Worm (Caenorhabditis elegans) whole organism, mixed stage, embryonic: ENCODE measurements around the gene daam-1.

Experiments
- ceh-43 ChIP-seq: fragments of 200-800 bp; sonication (Bioruptor generic); optimal IDR thresholded peaks from 2 replicates; lab custom pipeline; 2018; ENCODE audit warnings: mild to moderate bottlenecking, missing genetic modification characterization, moderate library complexity, missing compliant biosample characterization
- ces-1 ChIP-seq: fragments of 150-350 bp; optimal IDR thresholded peaks from 2 replicates; lab custom pipeline; 2014; ENCODE audit warnings: missing biosample characterization, missing genetic modification reagents, missing genetic modification characterization
- flh-1 ChIP-seq: fragments of 200-800 bp; sonication (Bioruptor generic); optimal IDR thresholded peaks from 2 replicates; lab custom pipeline; 2018; ENCODE audit warnings: mild to moderate bottlenecking, missing genetic modification characterization, moderate library complexity, missing compliant biosample characterization
- mab-5 ChIP-seq: fragments of 150-350 bp; optimal IDR thresholded peaks from 2 replicates; lab custom pipeline; 2014; ENCODE audit warnings: missing biosample characterization, missing genetic modification characterization
- nhr-237 ChIP-seq: fragments of 150-350 bp; optimal IDR thresholded peaks from 2 replicates; lab custom pipeline; 2014; ENCODE audit warnings: missing biosample characterization, missing genetic modification characterization
- nhr-28 ChIP-seq: fragments of 150-350 bp; optimal IDR thresholded peaks from 2 replicates; lab custom pipeline; 2014; ENCODE audit warnings: missing biosample characterization, missing genetic modification characterization
- nhr-76 ChIP-seq: sonication (generic microtip); optimal IDR thresholded peaks from 2 replicates; lab custom pipeline; 2017; ENCODE audit warnings: missing biosample characterization, missing genetic modification characterization
- pha-4 ChIP-seq: fragments of 150-350 bp; optimal IDR thresholded peaks from 2 replicates; lab custom pipeline; 2018; ENCODE audit warnings: missing biosample characterization, missing genetic modification reagents, missing genetic modification characterization
- sptf-1 ChIP-seq: sonication (generic microtip); optimal IDR thresholded peaks from 2 replicates; lab custom pipeline; 2017; ENCODE audit warnings: mild to moderate bottlenecking, missing genetic modification characterization, moderate library complexity, missing compliant biosample characterization
- unc-39 ChIP-seq: fragments of 150-350 bp; optimal IDR thresholded peaks from 2 replicates; lab custom pipeline; 2014; ENCODE audit warnings: missing biosample characterization, missing genetic modification characterization

ce11 chrV:102165-102564 is 18.5 kb upstream of the daam-1 start:
- no peak for TF ChIP-seq ces-1 (GFP tag; lab: Kevin White, UChicago)
- TF ChIP-seq unc-39 (tag; lab: Kevin White, UChicago): no peak
- no peak for TF ChIP-seq nhr-237 (tag; lab: Kevin White, UChicago)
- TF ChIP-seq mab-5 (tag; lab: Kevin White, UChicago): no peak
- TF ChIP-seq flh-1 (GFP tag; lab: Kevin White, UChicago): no peak
- TF ChIP-seq pha-4 (tag; lab: Kevin White, UChicago): no peak
- TF ChIP-seq nhr-28 (tag; lab: Kevin White, UChicago): no peak
- no peak for TF ChIP-seq nhr-76 (tag; lab: Kevin White, UChicago)
- no peak for TF ChIP-seq ceh-43
- no peak for TF ChIP-seq sptf-1 (tag; lab: Kevin White, UChicago)
